Worm (Caenorhabditis elegans): ENCODE results near the gene Y73F4A.2.

The Y73F4A.2 gene

DNA sequence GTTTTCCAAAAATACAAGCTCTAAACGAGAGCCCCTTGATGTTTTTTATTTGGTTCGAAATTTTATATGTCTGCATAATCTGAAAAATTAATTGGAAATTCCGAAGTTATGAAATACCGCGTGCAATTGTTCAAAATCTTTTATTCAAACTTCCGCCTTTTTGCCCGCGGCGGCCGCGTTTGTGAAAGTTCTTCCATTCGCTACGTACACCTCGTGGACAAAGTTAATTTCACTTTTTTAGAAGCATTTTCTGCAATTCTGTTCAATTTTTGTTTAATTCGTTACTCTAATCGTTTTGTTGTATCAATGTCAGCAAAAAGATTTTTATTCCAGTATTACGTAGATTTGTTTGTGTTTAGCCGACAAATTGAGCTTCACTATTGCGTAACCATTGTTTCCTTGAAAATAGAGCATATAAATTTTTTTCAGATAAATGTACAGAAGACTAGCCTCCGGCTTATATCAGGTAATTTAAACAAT is 31.1 kb upstream of the Y73F4A.2 start, which contains the start of gene mppb-1 (continued):
- TF ChIP-seq lin-13 (GFP tag; optimal IDR thresholded peaks at IDR 0.05) = peak; percentile 80
- TF ChIP-seq pag-3 (tag; optimal IDR thresholded peaks at IDR 0.05; ENCODE audit: borderline replicate concordance, insufficient read depth) = no peak
- TF ChIP-seq tbx-2 (tag; optimal IDR thresholded peaks at IDR 0.05) = peak; percentile 92
- TF ChIP-seq ces-1 (GFP tag; optimal IDR thresholded peaks at IDR 0.05) = no peak
- peak; percentile 23 for TF ChIP-seq aly-2 (tag; optimal IDR thresholded peaks at IDR 0.05)
- TF ChIP-seq dpl-1 (GFP tag; optimal IDR thresholded peaks at IDR 0.05) = peak; percentile 94 to 97 (median 96)
- TF ChIP-seq fos-1 (tag; optimal IDR thresholded peaks at IDR 0.05) = peak; percentile 61
- TF ChIP-seq hlh-4 (tag; optimal IDR thresholded peaks at IDR 0.05) = peak; percentile 8
- TF ChIP-seq elt-3 (tag; optimal IDR thresholded peaks at IDR 0.05) = peak in 2 of 6 experiments; percentile 22 to 51
- no peak for TF ChIP-seq unc-62 (GFP tag; optimal IDR thresholded peaks at IDR 0.05)
- TF ChIP-seq unc-86 (tag; optimal IDR thresholded peaks at IDR 0.05) = peak; percentile 81
- peak; percentile 73 to 79 (median 76) for TF ChIP-seq ceh-82 (tag; optimal IDR thresholded peaks at IDR 0.05)
- TF ChIP-seq egl-13 (tag; optimal IDR thresholded peaks at IDR 0.05) = peak; percentile 90
- peak; percentile 69 for TF ChIP-seq lin-39 (tag; optimal IDR thresholded peaks at IDR 0.05)
- no peak for TF ChIP-seq nhr-28 (tag; optimal IDR thresholded peaks at IDR 0.05)
- TF ChIP-seq nhr-90 (tag; optimal IDR thresholded peaks at IDR 0.05; ENCODE audit: poor library complexity) = peak; percentile 94
- no peak for TF ChIP-seq sup-37 (GFP tag; optimal IDR thresholded peaks at IDR 0.05)
- peak; percentile 30 for TF ChIP-seq efl-3 (GFP tag; optimal IDR thresholded peaks at IDR 0.05)
- TF ChIP-seq ztf-4 (tag; optimal IDR thresholded peaks at IDR 0.05) = no peak
- peak; percentile 78 for TF ChIP-seq mab-9 (GFP tag; IDR thresholded peaks at IDR 0.05)
- TF ChIP-seq C34B4.2 (tag; optimal IDR thresholded peaks at IDR 0.05) = peak; percentile 32
- TF ChIP-seq hpl-2 (GFP tag; optimal IDR thresholded peaks at IDR 0.05) = no peak
- TF ChIP-seq fkh-4 (tag; optimal IDR thresholded peaks at IDR 0.05; ENCODE audit: borderline replicate concordance) = peak; percentile 94
- peak in 1 of 2 experiments; percentile 65 for TF ChIP-seq mdl-1 (tag; optimal IDR thresholded peaks at IDR 0.05)
- peak; percentile 56 for TF ChIP-seq nhr-77 (tag; optimal IDR thresholded peaks at IDR 0.05)
- no peak for TF ChIP-seq egl-27 (tag; optimal IDR thresholded peaks at IDR 0.05)
- TF ChIP-seq ama-1 (optimal IDR thresholded peaks at IDR 0.05) = peak; percentile 15
- peak; percentile 85 for TF ChIP-seq sox-4 (tag; optimal IDR thresholded peaks at IDR 0.05)
- TF ChIP-seq elt-2 (tag; optimal IDR thresholded peaks at IDR 0.05) = peak; percentile 72
- TF ChIP-seq nhr-76 (tag; optimal IDR thresholded peaks at IDR 0.05) = no peak
- TF ChIP-seq lin-14 (GFP tag; optimal IDR thresholded peaks at IDR 0.05) = peak; percentile 82

DNA sequence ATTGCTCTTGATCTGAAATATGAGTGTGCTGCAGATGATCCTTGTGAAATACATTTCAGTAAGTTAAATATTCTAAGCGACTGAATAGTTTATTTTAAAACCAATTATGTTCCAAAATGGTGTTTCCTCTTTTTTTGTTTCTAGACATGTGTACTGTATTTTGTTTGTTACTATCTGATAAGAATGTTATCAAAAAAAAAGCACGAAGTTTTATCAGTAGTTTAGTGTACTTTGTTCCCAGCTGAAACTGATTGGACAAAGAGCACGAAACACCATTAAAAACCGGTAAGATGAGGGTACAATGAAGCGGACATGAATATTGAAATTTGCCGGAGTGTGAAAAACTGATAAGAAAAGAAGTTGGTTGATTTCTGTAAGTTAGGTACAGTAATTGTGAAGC is 27.0 kb upstream of the Y73F4A.2 start:
- TF ChIP-seq hlh-17 (GFP tag; optimal IDR thresholded peaks at IDR 0.05; ENCODE audit: borderline replicate concordance) (no peak), elt-2 (tag; optimal IDR thresholded peaks at IDR 0.05) (peak; percentile 79)

- no peak for TF ChIP-seq vab-15 (tag; optimal IDR thresholded peaks at IDR 0.05)
- peak; percentile 45 for TF ChIP-seq fkh-8 (tag; optimal IDR thresholded peaks at IDR 0.05)
These were observed 26.6 kb upstream of the Y73F4A.2 start, which contains the start of gene nhr-11 for ce11 chrIV:9069703-9070102. Gene nhr-11 (plus strand): TSS chrIV:9070003.

DNA sequence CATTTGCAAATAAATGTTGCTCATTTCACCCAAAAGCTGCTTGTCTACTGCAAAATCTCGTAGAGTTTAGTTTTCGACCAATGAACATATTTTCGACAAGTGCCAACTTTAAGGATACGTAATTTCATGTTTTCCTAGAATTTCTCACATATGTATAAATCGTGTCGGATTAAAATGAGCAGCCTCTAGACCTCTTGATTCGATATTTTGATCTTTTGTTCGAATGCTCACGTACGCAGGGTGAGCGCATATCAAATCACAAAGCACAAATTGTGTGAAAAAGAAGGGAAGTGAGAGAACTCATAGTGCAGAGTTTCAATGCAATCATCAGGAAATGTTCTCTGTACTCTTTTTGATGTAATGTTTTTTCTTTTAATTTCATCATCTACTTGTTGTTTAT is 20.4 kb upstream of the Y73F4A.2 start:
- TF ChIP-seq jun-1 (tag; optimal IDR thresholded peaks at IDR 0.05) (peak; percentile 32), F16B12.6 (tag; optimal IDR thresholded peaks at IDR 0.05) (no peak), nhr-77 (tag; optimal IDR thresholded peaks at IDR 0.05) (no peak), dsc-1 (tag; optimal IDR thresholded peaks at IDR 0.05) (peak; percentile 72), tbx-2 (tag; optimal IDR thresholded peaks at IDR 0.05) (no peak), lin-14 (GFP tag; optimal IDR thresholded peaks at IDR 0.05) (peak; percentile 50), fkh-8 (tag; optimal IDR thresholded peaks at IDR 0.05) (peak; percentile 89), unc-98 (GFP tag; IDR thresholded peaks at IDR 0.05) (no peak), nhr-12 (tag; optimal IDR thresholded peaks at IDR 0.05) (no peak), mef-2 (tag; optimal IDR thresholded peaks at IDR 0.05) (no peak), unc-30 (tag; optimal IDR thresholded peaks at IDR 0.05) (no peak), sptf-1 (tag; optimal IDR thresholded peaks at IDR 0.05) (no peak), irx-1 (tag; optimal IDR thresholded peaks at IDR 0.05) (peak; percentile 40), vab-15 (tag; optimal IDR thresholded peaks at IDR 0.05) (no peak), ceh-88 (GFP tag; IDR thresholded peaks at IDR 0.05) (no peak), zip-4 (GFP tag; optimal IDR thresholded peaks at IDR 0.05) (no peak), Y116A8C.19 (tag; optimal IDR thresholded peaks at IDR 0.05; ENCODE audit: borderline replicate concordance) (no peak), ets-5 (GFP tag; IDR thresholded peaks at IDR 0.05) (no peak), fkh-10 (GFP tag; optimal IDR thresholded peaks at IDR 0.05) (peak; percentile 21), nhr-76 (tag; optimal IDR thresholded peaks at IDR 0.05) (no peak)
